Worm (Caenorhabditis elegans) whole organism, L4 larva: Measurements from ENCODE around the gene ZC443.1.

Experiments
- D1046.2 ChIP-seq: fragments of 200-800 bp; sonication (Bioruptor generic); IDR thresholded peaks from 2 replicates; pipeline ENCODE4 v1.3.6; 2022; ENCODE audit warnings: missing genetic modification characterization, missing compliant biosample characterization
- F10B5.3 ChIP-seq: sonication (generic microtip); optimal IDR thresholded peaks from 2 replicates; lab custom pipeline; 2016; ENCODE audit warnings: mild to moderate bottlenecking, missing genetic modification characterization, missing compliant biosample characterization
- F26F4.8 ChIP-seq: fragments of 200-800 bp; sonication (Bioruptor generic); conservative IDR thresholded peaks from 2 replicates; pipeline ENCODE4 v1.3.6; 2022; ENCODE audit warnings: missing genetic modification characterization, missing compliant biosample characterization
- F49E8.2 ChIP-seq: sonication (generic microtip); optimal IDR thresholded peaks from 2 replicates; lab custom pipeline; 2016; ENCODE audit warnings: missing compliant biosample characterization, mild to moderate bottlenecking, missing genetic modification characterization, borderline replicate concordance
- Y105C5A.15 ChIP-seq: fragments of 200-800 bp; sonication (Bioruptor generic); IDR thresholded peaks from 2 replicates; pipeline ENCODE4 v1.3.6; 2022; ENCODE audit warnings: missing genetic modification characterization, missing compliant biosample characterization
- Y48G9A.11 ChIP-seq: fragments of 200-800 bp; sonication (Bioruptor generic); IDR thresholded peaks from 2 replicates; pipeline ENCODE4 v1.3.6; 2022; ENCODE audit warnings: missing genetic modification reagents, missing genetic modification characterization, missing compliant biosample characterization
- Y5F2A.4 ChIP-seq: fragments of 200-800 bp; sonication (Bioruptor generic); optimal IDR thresholded peaks from 2 replicates; lab custom pipeline; 2018; ENCODE audit warnings: mild to moderate bottlenecking, missing genetic modification characterization, missing compliant biosample characterization
- Y75B8A.6 ChIP-seq: fragments of 200-800 bp; sonication (Bioruptor generic); IDR thresholded peaks from 2 replicates; pipeline ENCODE4 v1.3.6; 2022; ENCODE audit warnings: missing genetic modification reagents, missing genetic modification characterization, missing compliant biosample characterization
- ZK337.2 ChIP-seq: fragments of 200-800 bp; sonication (Bioruptor generic); IDR thresholded peaks from 2 replicates; pipeline ENCODE4 v1.3.6; 2022; ENCODE audit warnings: missing genetic modification reagents, missing genetic modification characterization, missing compliant biosample characterization
- aha-1 ChIP-seq: fragments of 150-350 bp; peaks from one replicate; lab custom pipeline; 2014; ENCODE audit warnings: missing biosample characterization, missing genetic modification characterization
- aly-2 ChIP-seq: sonication (generic microtip); optimal IDR thresholded peaks from 2 replicates; lab custom pipeline; 2018; ENCODE audit warnings: missing biosample characterization, missing genetic modification characterization
- ceh-44 ChIP-seq: fragments of 200-800 bp; sonication (Bioruptor generic); IDR thresholded peaks from 2 replicates; pipeline ENCODE4 v1.3.6; 2022; ENCODE audit warnings: missing genetic modification reagents, missing genetic modification characterization, missing compliant biosample characterization
- ceh-62 ChIP-seq: sonication (generic microtip); optimal IDR thresholded peaks from 2 replicates; lab custom pipeline; 2017; ENCODE audit warnings: missing biosample characterization, missing genetic modification characterization
- ceh-82 ChIP-seq: sonication (generic microtip); optimal IDR thresholded peaks from 2 replicates; lab custom pipeline; 2017; ENCODE audit warnings: missing biosample characterization, missing genetic modification characterization
- cey-2 ChIP-seq: sonication (generic microtip); optimal IDR thresholded peaks from 3 replicates; lab custom pipeline; 2017; ENCODE audit warnings: missing genetic modification characterization, mild to moderate bottlenecking, missing compliant biosample characterization, antibody characterized with exemption, borderline replicate concordance; ENCODE audit not compliant: insufficient read depth
- ctbp-1 ChIP-seq: fragments of 200-800 bp; sonication (Bioruptor generic); IDR thresholded peaks from 2 replicates; pipeline ENCODE4 v1.3.6; 2022; ENCODE audit warnings: missing genetic modification reagents, missing genetic modification characterization, missing compliant biosample characterization
- dmd-6 ChIP-seq: fragments of 200-800 bp; sonication (Bioruptor generic); IDR thresholded peaks from 2 replicates; pipeline ENCODE4 v1.3.6; 2022; ENCODE audit warnings: missing genetic modification reagents, missing genetic modification characterization, missing compliant biosample characterization
- dve-1 ChIP-seq: sonication (generic microtip); optimal IDR thresholded peaks from 2 replicates; lab custom pipeline; 2017; ENCODE audit warnings: antibody characterized with exemption, mild to moderate bottlenecking, missing genetic modification characterization, missing compliant biosample characterization; ENCODE audit not compliant: insufficient read depth
- egl-27 ChIP-seq: sonication (generic microtip); optimal IDR thresholded peaks from 3 replicates; lab custom pipeline; 2017; ENCODE audit warnings: missing biosample characterization, missing genetic modification reagents, missing genetic modification characterization
- hmg-1.1 ChIP-seq: fragments of 200-800 bp; sonication (Bioruptor generic); IDR thresholded peaks from 2 replicates; pipeline ENCODE4 v1.3.6; 2022; ENCODE audit warnings: missing genetic modification reagents, missing genetic modification characterization, missing compliant biosample characterization
- lin-29 ChIP-seq: fragments of 200-800 bp; sonication (Bioruptor generic); IDR thresholded peaks from 2 replicates; pipeline ENCODE4 v1.3.6; 2022; ENCODE audit warnings: missing genetic modification reagents, missing genetic modification characterization, missing compliant biosample characterization
- lin-38 ChIP-seq: fragments of 200-800 bp; sonication (Bioruptor generic); IDR thresholded peaks from 2 replicates; pipeline ENCODE4 v1.3.6; 2022; ENCODE audit warnings: missing genetic modification reagents, missing genetic modification characterization, missing compliant biosample characterization
- lir-3 ChIP-seq: sonication (generic microtip); optimal IDR thresholded peaks from 2 replicates; lab custom pipeline; 2016; ENCODE audit warnings: mild to moderate bottlenecking, missing genetic modification characterization, missing compliant biosample characterization
- madf-9 ChIP-seq: fragments of 200-800 bp; sonication (Bioruptor generic); conservative IDR thresholded peaks from 2 replicates; pipeline ENCODE4 v1.3.6; 2022; ENCODE audit warnings: missing genetic modification reagents, missing genetic modification characterization, missing compliant biosample characterization
- mdl-1 ChIP-seq, 2 experiments: fragments of 150-350 bp in 1 of 2; sonication (generic microtip) in 1 of 2; optimal IDR thresholded peaks; 2 replicates each; lab custom pipeline; 2014 to 2017; ENCODE audit warnings: missing biosample characterization in 2 of 2, missing genetic modification characterization in 2 of 2
- mes-2 ChIP-seq: sonication (generic microtip); optimal IDR thresholded peaks from 2 replicates; lab custom pipeline; 2016; ENCODE audit warnings: missing genotype, mild to moderate bottlenecking, missing genetic modification characterization, missing compliant biosample characterization; ENCODE audit not compliant: poor library complexity, severe bottlenecking
- mxl-2 ChIP-seq: fragments of 200-800 bp; sonication (Bioruptor generic); conservative IDR thresholded peaks from 2 replicates; pipeline ENCODE4 v1.3.6; 2022; ENCODE audit warnings: missing genetic modification reagents, missing genetic modification characterization, missing compliant biosample characterization
- mxl-3 ChIP-seq: fragments of 200-800 bp; sonication (Bioruptor generic); optimal IDR thresholded peaks from 2 replicates; lab custom pipeline; 2018; ENCODE audit warnings: mild to moderate bottlenecking, missing genetic modification characterization, missing compliant biosample characterization
- nhr-102 ChIP-seq: sonication (generic microtip); optimal IDR thresholded peaks from 2 replicates; lab custom pipeline; 2016; ENCODE audit warnings: mild to moderate bottlenecking, missing genetic modification characterization, moderate library complexity, missing compliant biosample characterization
- nhr-11 ChIP-seq: fragments of 150-350 bp; optimal IDR thresholded peaks from 2 replicates; lab custom pipeline; 2014; ENCODE audit warnings: missing biosample characterization, missing genetic modification characterization
- nhr-111 ChIP-seq: fragments of 200-800 bp; sonication (Bioruptor generic); optimal IDR thresholded peaks from 2 replicates; lab custom pipeline; 2018; ENCODE audit warnings: mild to moderate bottlenecking, missing genetic modification characterization, missing compliant biosample characterization
- nhr-41 ChIP-seq: fragments of 200-800 bp; sonication (Bioruptor generic); IDR thresholded peaks from 2 replicates; pipeline ENCODE4 v1.3.6; 2022; ENCODE audit warnings: missing genetic modification reagents, missing genetic modification characterization, missing compliant biosample characterization
- nhr-76 ChIP-seq: fragments of 150-350 bp; optimal IDR thresholded peaks from 2 replicates; lab custom pipeline; 2014; ENCODE audit warnings: missing biosample characterization, missing genetic modification characterization
- nhr-77 ChIP-seq: fragments of 150-350 bp; optimal IDR thresholded peaks from 2 replicates; lab custom pipeline; 2014; ENCODE audit warnings: missing biosample characterization, missing genetic modification characterization
- pha-4 ChIP-seq, 2 experiments: fragments of 150-350 bp in 1 of 2; fragments of 200-800 bp in 1 of 2; sonication (Bioruptor generic) in 1 of 2; IDR thresholded peaks in 1 of 2; optimal IDR thresholded peaks in 1 of 2; 2 replicates each; pipeline versions ENCODE4 v1.3.6 to Lab custom; 2014 to 2022; ENCODE audit warnings: missing genetic modification characterization in 2 of 2, missing genetic modification reagents in 2 of 2, missing biosample characterization in 1 of 2, missing compliant biosample characterization in 1 of 2
- pqm-1 ChIP-seq: sonication (generic microtip); optimal IDR thresholded peaks from 2 replicates; lab custom pipeline; 2017; ENCODE audit warnings: missing biosample characterization, missing genetic modification characterization
- saeg-2 ChIP-seq: fragments of 200-800 bp; sonication (Bioruptor generic); IDR thresholded peaks from 2 replicates; pipeline ENCODE4 v1.3.6; 2022; ENCODE audit warnings: missing genetic modification reagents, missing genetic modification characterization, missing compliant biosample characterization
- spr-3 ChIP-seq: fragments of 200-800 bp; sonication (Bioruptor generic); optimal IDR thresholded peaks from 2 replicates; lab custom pipeline; 2018; ENCODE audit warnings: mild to moderate bottlenecking, missing genetic modification characterization, missing compliant biosample characterization
- tra-1 ChIP-seq: fragments of 200-800 bp; sonication (Bioruptor generic); IDR thresholded peaks from 2 replicates; pipeline ENCODE4 v1.3.6; 2022; ENCODE audit warnings: missing genetic modification reagents, missing genetic modification characterization, missing compliant biosample characterization
- unc-62 ChIP-seq, 3 experiments: fragments of 150-350 bp in 1 of 3; sonication (generic microtip); optimal IDR thresholded peaks in 2 of 3; peaks in 1 of 3; 1 replicate in 1 of 3; 2 replicates in 2 of 3; lab custom pipeline; 2014 to 2017; ENCODE audit warnings: missing biosample characterization in 3 of 3, missing genetic modification characterization in 3 of 3, missing genetic modification reagents in 3 of 3, missing genotype in 1 of 3
- vab-7 ChIP-seq: fragments of 200-800 bp; sonication (Bioruptor generic); IDR thresholded peaks from 2 replicates; pipeline ENCODE4 v1.3.6; 2022; ENCODE audit warnings: missing genetic modification reagents, missing genetic modification characterization, missing compliant biosample characterization
- zfp-2 ChIP-seq: sonication (generic microtip); optimal IDR thresholded peaks from 2 replicates; lab custom pipeline; 2016; ENCODE audit warnings: mild to moderate bottlenecking, missing genetic modification characterization, missing compliant biosample characterization
- zfp-3 ChIP-seq: fragments of 200-800 bp; sonication (Bioruptor generic); conservative IDR thresholded peaks from 2 replicates; pipeline ENCODE4 v1.3.6; 2022; ENCODE audit warnings: missing genetic modification reagents, missing genetic modification characterization, missing compliant biosample characterization
- zip-11 ChIP-seq: fragments of 200-800 bp; sonication (Bioruptor generic); IDR thresholded peaks from 2 replicates; pipeline ENCODE4 v1.3.6; 2022; ENCODE audit warnings: missing genetic modification characterization, missing compliant biosample characterization

Gene ZC443.1

DNA sequence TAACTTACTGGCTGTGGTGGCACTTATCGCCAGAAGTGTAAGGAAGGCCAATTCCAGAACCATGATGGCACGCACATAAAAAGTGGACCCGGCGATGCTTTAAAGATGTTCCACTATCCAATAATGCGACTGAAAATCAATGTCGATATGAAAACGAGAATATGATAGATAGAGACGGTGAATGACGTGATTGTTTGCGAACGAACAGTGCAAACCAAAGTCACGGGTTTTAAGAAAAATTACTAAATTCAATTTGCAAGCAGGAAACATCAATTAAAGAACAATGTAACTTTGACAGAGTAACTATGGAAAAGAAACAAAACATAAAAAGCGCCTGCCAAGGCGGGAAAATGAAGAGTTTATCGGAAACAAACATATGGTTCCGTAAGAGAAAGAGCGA lies 39.9 kb upstream of the ZC443.1 start, which contains the start of gene C44H9.5 (continued):
- TF ChIP-seq zfp-2 (no peak), spr-3 (GFP tag; lab: Kevin White, UChicago) (no peak), Y48G9A.11 (GFP tag; lab: Robert Waterston, UW) (no peak), pha-4 (GFP tag; IDR thresholded peaks at IDR 0.05; lab: Robert Waterston, UW) (no peak), pha-4 (tag; optimal IDR thresholded peaks at IDR 0.05; lab: Kevin White, UChicago) (no peak), dmd-6 (GFP tag; lab: Robert Waterston, UW) (peak; percentile 55; the same call in 1 of the 2 replicates), vab-7 (GFP tag; lab: Robert Waterston, UW) (no peak), mxl-3 (GFP tag; lab: Kevin White, UChicago) (no peak), nhr-11 (tag; lab: Kevin White, UChicago) (no peak), ceh-44 (GFP tag; lab: Robert Waterston, UW) (no peak), Y5F2A.4 (no peak), mes-2 (tag; lab: Kevin White, UChicago) (no peak), tra-1 (GFP tag; lab: Robert Waterston, UW) (no peak), nhr-111 (no peak), mxl-2 (no peak), nhr-77 (no peak), ceh-62 (tag; lab: Kevin White, UChicago) (no peak), madf-9 (GFP tag; lab: Robert Waterston, UW) (no peak), ZK337.2 (no peak), zip-11 (GFP tag; lab: Robert Waterston, UW) (no peak), mdl-1 (tag; optimal IDR thresholded peaks at IDR 0.05; lab: Kevin White, UChicago) (no peak), lir-3 (tag; lab: Kevin White, UChicago) (no peak), ctbp-1 (GFP tag; lab: Robert Waterston, UW) (no peak), lin-29 (GFP tag; lab: Robert Waterston, UW) (no peak), nhr-76 (tag; lab: Kevin White, UChicago) (no peak), egl-27 (tag; lab: Kevin White, UChicago) (no peak), nhr-41 (no peak), nhr-102 (tag; lab: Kevin White, UChicago) (no peak), Y75B8A.6 (GFP tag; lab: Robert Waterston, UW) (no peak), hmg-1.1 (GFP tag; lab: Robert Waterston, UW) (no peak), lin-38 (GFP tag; lab: Robert Waterston, UW) (no peak), D1046.2 (GFP tag; lab: Robert Waterston, UW) (no peak), cey-2 (tag; lab: Kevin White, UChicago) (no peak), pqm-1 (tag; lab: Kevin White, UChicago) (peak; percentile 13), aly-2 (tag; lab: Kevin White, UChicago) (no peak), dve-1 (tag; lab: Kevin White, UChicago) (peak; percentile 14), unc-62 (GFP tag; optimal IDR thresholded peaks at IDR 0.05 in 1 of 2; lab: Kevin White, UChicago) (peak in 1 of 2 experiments; percentile 19), unc-62 (tag; optimal IDR thresholded peaks at IDR 0.05; lab: Kevin White, UChicago) (no peak), aha-1 (tag; lab: Kevin White, UChicago) (peak; percentile 9), F10B5.3 (tag; lab: Kevin White, UChicago) (no peak), F49E8.2 (no peak), Y105C5A.15 (GFP tag; lab: Robert Waterston, UW) (no peak), ceh-82 (tag; lab: Kevin White, UChicago) (no peak), zfp-3 (GFP tag; lab: Robert Waterston, UW) (no peak), saeg-2 (no peak), F26F4.8 (GFP tag; lab: Robert Waterston, UW) (no peak)
